Worm (Caenorhabditis elegans): ENCODE data around the gene abt-4.

- no peak for TF ChIP-seq nhr-28 (tag; optimal IDR thresholded peaks at IDR 0.05)
- no peak for TF ChIP-seq daf-12 (tag; optimal IDR thresholded peaks at IDR 0.05)
- TF ChIP-seq skn-1 (tag; optimal IDR thresholded peaks at IDR 0.05), result no peak
- TF ChIP-seq R02D3.7 (tag; optimal IDR thresholded peaks at IDR 0.05), result no peak
- TF ChIP-seq elt-2 (tag; optimal IDR thresholded peaks at IDR 0.05), result no peak
- no peak for TF ChIP-seq pha-4 (tag; optimal IDR thresholded peaks at IDR 0.05)
Observed at ce11 chrV:350822-351221, 20.3 kb upstream of the abt-4 start.
